Worm (Caenorhabditis elegans): ENCODE data around the gene exo-1.

DNA sequence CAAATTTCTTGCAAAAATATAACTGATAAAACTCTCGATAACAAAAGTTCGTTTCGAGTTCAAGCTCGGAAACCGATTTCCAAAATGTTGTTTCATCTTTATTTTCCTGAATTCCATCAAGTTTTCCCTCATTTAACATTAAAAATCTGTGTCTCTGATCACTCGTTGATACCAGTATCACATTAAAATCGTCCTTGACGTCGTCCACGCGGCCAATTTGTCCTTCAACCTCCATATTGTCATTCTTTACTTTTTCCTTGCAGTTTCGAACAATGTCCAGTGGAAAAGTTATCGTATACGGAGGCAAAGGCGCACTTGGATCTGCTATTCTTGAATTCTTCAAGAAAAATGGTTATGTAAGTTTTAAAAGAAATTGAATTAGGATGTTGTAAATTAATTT, 29.7 kb upstream of the exo-1 start, which contains the start of gene qdpr-1:
- TF ChIP-seq unc-30 (tag; optimal IDR thresholded peaks at IDR 0.05) (no peak), unc-62 (GFP tag; optimal IDR thresholded peaks at IDR 0.05) (no peak), mdl-1 (tag; optimal IDR thresholded peaks at IDR 0.05) (no peak), nhr-11 (tag; optimal IDR thresholded peaks at IDR 0.05) (no peak), ceh-82 (tag; optimal IDR thresholded peaks at IDR 0.05) (no peak), nhr-76 (tag; optimal IDR thresholded peaks at IDR 0.05) (no peak), rnt-1 (tag; optimal IDR thresholded peaks at IDR 0.05) (no peak), ces-1 (GFP tag; optimal IDR thresholded peaks at IDR 0.05) (no peak)
